Worm (Caenorhabditis elegans) whole organism, L4 larva: ENCODE data around the gene nlp-11.

Experiments used
- D1046.2 ChIP-seq: fragments of 200-800 bp; sonication (Bioruptor generic); IDR thresholded peaks from 2 replicates; pipeline ENCODE4 v1.3.6; 2022; ENCODE audit warnings: missing genetic modification characterization, missing compliant biosample characterization
- F37D6.2 ChIP-seq: sonication (generic microtip); optimal IDR thresholded peaks from 2 replicates; lab custom pipeline; 2016; ENCODE audit warnings: mild to moderate bottlenecking, missing genetic modification characterization, missing compliant biosample characterization
- T20F7.1 ChIP-seq: fragments of 200-800 bp; sonication (Bioruptor generic); optimal IDR thresholded peaks from 2 replicates; lab custom pipeline; 2018; ENCODE audit warnings: mild to moderate bottlenecking, missing genetic modification characterization, missing compliant biosample characterization
- Y105C5A.15 ChIP-seq: fragments of 200-800 bp; sonication (Bioruptor generic); IDR thresholded peaks from 2 replicates; pipeline ENCODE4 v1.3.6; 2022; ENCODE audit warnings: missing genetic modification characterization, missing compliant biosample characterization
- aha-1 ChIP-seq: fragments of 150-350 bp; peaks from one replicate; lab custom pipeline; 2014; ENCODE audit warnings: missing biosample characterization, missing genetic modification characterization
- attf-4 ChIP-seq: sonication (generic microtip); optimal IDR thresholded peaks from 3 replicates; lab custom pipeline; 2017; ENCODE audit warnings: missing biosample characterization, missing genetic modification characterization
- ceh-20 ChIP-seq: fragments of 200-800 bp; sonication (Bioruptor generic); IDR thresholded peaks from 2 replicates; pipeline ENCODE4 v1.3.6; 2022; ENCODE audit warnings: missing genetic modification reagents, missing genetic modification characterization, missing compliant biosample characterization
- ceh-28 ChIP-seq: fragments of 150-350 bp; optimal IDR thresholded peaks from 2 replicates; lab custom pipeline; 2014; ENCODE audit warnings: missing biosample characterization, missing genetic modification reagents, missing genetic modification characterization
- daf-16 ChIP-seq, 3 experiments: sonication (generic microtip); optimal IDR thresholded peaks; 2 replicates each; lab custom pipeline; 2016 to 2017; ENCODE audit warnings: missing genetic modification characterization in 3 of 3, missing genetic modification reagents in 3 of 3, mild to moderate bottlenecking in 2 of 3, missing compliant biosample characterization in 2 of 3, missing biosample characterization in 1 of 3, moderate library complexity in 1 of 3
- daf-19 ChIP-seq: fragments of 200-800 bp; sonication (Bioruptor generic); conservative IDR thresholded peaks from 2 replicates; pipeline ENCODE4 v1.3.6; 2022; ENCODE audit warnings: missing genetic modification characterization, missing compliant biosample characterization
- dmd-6 ChIP-seq: fragments of 200-800 bp; sonication (Bioruptor generic); IDR thresholded peaks from 2 replicates; pipeline ENCODE4 v1.3.6; 2022; ENCODE audit warnings: missing genetic modification reagents, missing genetic modification characterization, missing compliant biosample characterization
- dmd-8 ChIP-seq: fragments of 200-800 bp; sonication (Bioruptor generic); IDR thresholded peaks from 2 replicates; pipeline ENCODE4 v1.3.6; 2022; ENCODE audit warnings: missing genetic modification characterization, missing compliant biosample characterization
- dpl-1 ChIP-seq: fragments of 150-350 bp; optimal IDR thresholded peaks from 2 replicates; lab custom pipeline; 2014; ENCODE audit warnings: missing biosample characterization, missing genetic modification reagents, missing genetic modification characterization
- duxl-1 ChIP-seq: sonication (generic microtip); optimal IDR thresholded peaks from 2 replicates; lab custom pipeline; 2016; ENCODE audit warnings: mild to moderate bottlenecking, missing genetic modification characterization, moderate library complexity, missing compliant biosample characterization; ENCODE audit not compliant: poor library complexity
- dve-1 ChIP-seq: sonication (generic microtip); optimal IDR thresholded peaks from 2 replicates; lab custom pipeline; 2017; ENCODE audit warnings: antibody characterized with exemption, mild to moderate bottlenecking, missing genetic modification characterization, missing compliant biosample characterization; ENCODE audit not compliant: insufficient read depth
- egl-27 ChIP-seq: sonication (generic microtip); optimal IDR thresholded peaks from 3 replicates; lab custom pipeline; 2017; ENCODE audit warnings: missing biosample characterization, missing genetic modification reagents, missing genetic modification characterization
- egl-43 ChIP-seq: fragments of 200-800 bp; sonication (Bioruptor generic); IDR thresholded peaks from 2 replicates; pipeline ENCODE4 v1.3.6; 2022; ENCODE audit warnings: missing genetic modification reagents, missing genetic modification characterization, missing compliant biosample characterization
- gei-8 ChIP-seq: fragments of 200-800 bp; sonication (Bioruptor generic); optimal IDR thresholded peaks from 2 replicates; lab custom pipeline; 2018; ENCODE audit warnings: mild to moderate bottlenecking, missing genetic modification characterization, missing compliant biosample characterization
- hif-1 ChIP-seq, 2 experiments: sonication (generic microtip); optimal IDR thresholded peaks; 2 replicates each; lab custom pipeline; 2016 to 2017; ENCODE audit warnings: missing compliant biosample characterization in 2 of 2, missing genetic modification characterization in 2 of 2, missing genetic modification reagents in 2 of 2, missing genotype in 2 of 2, mild to moderate bottlenecking in 1 of 2
- hlh-11 ChIP-seq: fragments of 200-800 bp; sonication (Bioruptor generic); optimal IDR thresholded peaks from 2 replicates; lab custom pipeline; 2018; ENCODE audit warnings: mild to moderate bottlenecking, missing genetic modification characterization, missing compliant biosample characterization
- lin-13 ChIP-seq: fragments of 150-350 bp; optimal IDR thresholded peaks from 2 replicates; lab custom pipeline; 2014; ENCODE audit warnings: missing biosample characterization, missing genetic modification reagents, missing genetic modification characterization
- lin-15B ChIP-seq: fragments of 150-350 bp; sonication (generic microtip); optimal IDR thresholded peaks from 3 replicates; lab custom pipeline; 2014; ENCODE audit warnings: missing biosample characterization, missing genetic modification characterization
- madf-5 ChIP-seq, 2 experiments: fragments of 200-800 bp; sonication (Bioruptor generic); IDR thresholded peaks; 2 replicates each; pipeline ENCODE4 v1.3.6; 2022; ENCODE audit warnings: missing compliant biosample characterization in 2 of 2, missing genetic modification characterization in 2 of 2
- madf-9 ChIP-seq: fragments of 200-800 bp; sonication (Bioruptor generic); conservative IDR thresholded peaks from 2 replicates; pipeline ENCODE4 v1.3.6; 2022; ENCODE audit warnings: missing genetic modification reagents, missing genetic modification characterization, missing compliant biosample characterization
- mdl-1 ChIP-seq, 2 experiments: fragments of 150-350 bp in 1 of 2; sonication (generic microtip) in 1 of 2; optimal IDR thresholded peaks; 2 replicates each; lab custom pipeline; 2014 to 2017; ENCODE audit warnings: missing biosample characterization in 2 of 2, missing genetic modification characterization in 2 of 2
- mep-1 ChIP-seq: fragments of 150-350 bp; sonication (generic microtip); optimal IDR thresholded peaks from 3 replicates; lab custom pipeline; 2014; ENCODE audit warnings: missing biosample characterization, missing genetic modification characterization
- mes-2 ChIP-seq: sonication (generic microtip); optimal IDR thresholded peaks from 2 replicates; lab custom pipeline; 2016; ENCODE audit warnings: missing genotype, mild to moderate bottlenecking, missing genetic modification characterization, missing compliant biosample characterization; ENCODE audit not compliant: poor library complexity, severe bottlenecking
- mxl-3 ChIP-seq: fragments of 200-800 bp; sonication (Bioruptor generic); optimal IDR thresholded peaks from 2 replicates; lab custom pipeline; 2018; ENCODE audit warnings: mild to moderate bottlenecking, missing genetic modification characterization, missing compliant biosample characterization
- nhr-102 ChIP-seq: sonication (generic microtip); optimal IDR thresholded peaks from 2 replicates; lab custom pipeline; 2016; ENCODE audit warnings: mild to moderate bottlenecking, missing genetic modification characterization, moderate library complexity, missing compliant biosample characterization
- nhr-11 ChIP-seq: fragments of 150-350 bp; optimal IDR thresholded peaks from 2 replicates; lab custom pipeline; 2014; ENCODE audit warnings: missing biosample characterization, missing genetic modification characterization
- nhr-237 ChIP-seq: sonication (generic microtip); optimal IDR thresholded peaks from 2 replicates; lab custom pipeline; 2017; ENCODE audit warnings: missing biosample characterization, missing genetic modification characterization
- nhr-28 ChIP-seq: fragments of 150-350 bp; optimal IDR thresholded peaks from 2 replicates; lab custom pipeline; 2014; ENCODE audit warnings: missing biosample characterization, missing genetic modification characterization
- nhr-42 ChIP-seq: fragments of 200-800 bp; sonication (Bioruptor generic); IDR thresholded peaks from 2 replicates; pipeline ENCODE4 v1.3.6; 2022; ENCODE audit warnings: missing genetic modification characterization, missing compliant biosample characterization
- nhr-48 ChIP-seq: sonication (generic microtip); optimal IDR thresholded peaks from 2 replicates; lab custom pipeline; 2016; ENCODE audit warnings: mild to moderate bottlenecking, missing genetic modification characterization, missing compliant biosample characterization
- php-3 ChIP-seq: fragments of 200-800 bp; sonication (Bioruptor generic); IDR thresholded peaks from 2 replicates; pipeline ENCODE4 v1.3.6; 2022; ENCODE audit warnings: missing genetic modification reagents, missing genetic modification characterization, missing compliant biosample characterization
- pqm-1 ChIP-seq: sonication (generic microtip); optimal IDR thresholded peaks from 2 replicates; lab custom pipeline; 2017; ENCODE audit warnings: missing biosample characterization, missing genetic modification characterization
- saeg-2 ChIP-seq: fragments of 200-800 bp; sonication (Bioruptor generic); IDR thresholded peaks from 2 replicates; pipeline ENCODE4 v1.3.6; 2022; ENCODE audit warnings: missing genetic modification reagents, missing genetic modification characterization, missing compliant biosample characterization
- skn-1 ChIP-seq: fragments of 150-350 bp; optimal IDR thresholded peaks from 2 replicates; lab custom pipeline; 2014; ENCODE audit warnings: missing biosample characterization, missing genetic modification characterization
- unc-39 ChIP-seq: sonication (generic microtip); optimal IDR thresholded peaks from 2 replicates; lab custom pipeline; 2017; ENCODE audit warnings: missing biosample characterization, missing genetic modification characterization
- unc-62 ChIP-seq, 3 experiments: fragments of 150-350 bp in 1 of 3; sonication (generic microtip); optimal IDR thresholded peaks in 2 of 3; peaks in 1 of 3; 1 replicate in 1 of 3; 2 replicates in 2 of 3; lab custom pipeline; 2014 to 2017; ENCODE audit warnings: missing biosample characterization in 3 of 3, missing genetic modification characterization in 3 of 3, missing genetic modification reagents in 3 of 3, missing genotype in 1 of 3
- zag-1 ChIP-seq: fragments of 150-350 bp; optimal IDR thresholded peaks from 2 replicates; lab custom pipeline; 2014; ENCODE audit warnings: missing biosample characterization, missing genetic modification characterization
- zfp-2 ChIP-seq: sonication (generic microtip); optimal IDR thresholded peaks from 2 replicates; lab custom pipeline; 2016; ENCODE audit warnings: mild to moderate bottlenecking, missing genetic modification characterization, missing compliant biosample characterization
- ztf-11 ChIP-seq: fragments of 150-350 bp; optimal IDR thresholded peaks from 2 replicates; lab custom pipeline; 2014; ENCODE audit warnings: missing biosample characterization, missing genetic modification characterization

Gene nlp-11

DNA sequence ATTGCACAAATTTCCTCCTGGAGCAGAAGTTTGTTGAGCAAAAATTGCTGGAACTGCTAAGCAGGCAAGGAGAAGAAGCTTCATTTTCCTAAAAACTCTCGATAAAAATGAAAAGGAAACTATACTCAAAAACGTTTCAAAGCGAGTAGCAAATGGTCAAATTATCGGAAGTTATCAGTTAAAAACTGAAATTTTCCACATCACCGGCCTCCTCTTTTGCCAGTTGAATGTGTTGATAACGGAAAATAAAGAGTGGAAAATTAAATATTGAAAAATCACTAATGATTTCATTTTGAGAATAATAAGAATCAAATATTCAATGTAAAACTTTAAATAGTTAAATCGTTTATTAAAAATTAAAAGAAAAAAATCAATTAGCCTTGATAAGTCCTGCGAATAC, 32.8 kb downstream of the nlp-11 start, which contains the start of gene ZK1320.2:
Gene ZK1320.2 (minus strand): TSS at position 88 of the 400 bp plus-strand sequence.
- no peak for TF ChIP-seq ztf-11 (tag; lab: Kevin White, UChicago)
- peak; percentile 17 for TF ChIP-seq dve-1 (tag; lab: Kevin White, UChicago)
- peak; percentile 55 for TF ChIP-seq nhr-28
- TF ChIP-seq daf-16 (GFP tag; optimal IDR thresholded peaks at IDR 0.05; lab: Kevin White, UChicago), result no peak
- TF ChIP-seq daf-16 (tag; optimal IDR thresholded peaks at IDR 0.05; lab: Kevin White, UChicago), result peak; percentile 43
- peak; percentile 48; the same call in 1 of the 2 replicates for TF ChIP-seq dmd-6 (GFP tag; lab: Robert Waterston, UW)
- TF ChIP-seq pqm-1 (tag; lab: Kevin White, UChicago), result peak; percentile 69
- TF ChIP-seq ceh-20 (GFP tag; lab: Robert Waterston, UW), result no peak

ce11 chrII:9656210-9656755, 35.5 kb downstream of the nlp-11 start, which contains the start of gene gstk-1:
Gene gstk-1 (plus strand): TSS chrII:9656705.
- TF ChIP-seq duxl-1 (tag; lab: Kevin White, UChicago) (no peak), daf-19 (no peak), madf-9 (GFP tag; lab: Robert Waterston, UW) (no peak), dve-1 (tag; lab: Kevin White, UChicago) (peak; percentile 58), hlh-11 (peak; percentile 68), dpl-1 (GFP tag; lab: Kevin White, UChicago) (no peak), ceh-28 (tag; lab: Kevin White, UChicago) (no peak), D1046.2 (GFP tag; lab: Robert Waterston, UW) (no peak), skn-1 (tag; lab: Kevin White, UChicago) (no peak), T20F7.1 (GFP tag; lab: Kevin White, UChicago) (peak; percentile 16), php-3 (GFP tag; lab: Robert Waterston, UW) (peak; percentile 55; the same call in 1 of the 2 replicates), nhr-11 (tag; lab: Kevin White, UChicago) (no peak), ceh-20 (GFP tag; lab: Robert Waterston, UW) (peak; percentile 47; the same call in 1 of the 2 replicates), madf-5 (GFP tag; IDR thresholded peaks at IDR 0.05; lab: Robert Waterston, UW) (no peak), aha-1 (tag; lab: Kevin White, UChicago) (peak; percentile 2), nhr-237 (tag; lab: Kevin White, UChicago) (no peak), nhr-42 (no peak), nhr-102 (tag; lab: Kevin White, UChicago) (peak; percentile 36), gei-8 (no peak), lin-13 (GFP tag; lab: Kevin White, UChicago) (peak; percentile 84), dmd-6 (GFP tag; lab: Robert Waterston, UW) (peak; percentile 90), attf-4 (tag; lab: Kevin White, UChicago) (no peak), ztf-11 (tag; lab: Kevin White, UChicago) (no peak), egl-43 (GFP tag; lab: Robert Waterston, UW) (no peak), unc-62 (GFP tag; optimal IDR thresholded peaks at IDR 0.05 in 1 of 2; lab: Kevin White, UChicago) (peak in 1 of 2 experiments; percentile 3), unc-62 (tag; optimal IDR thresholded peaks at IDR 0.05; lab: Kevin White, UChicago) (no peak), daf-16 (GFP tag; optimal IDR thresholded peaks at IDR 0.05; lab: Kevin White, UChicago) (no peak), daf-16 (tag; optimal IDR thresholded peaks at IDR 0.05; lab: Kevin White, UChicago) (peak; percentile 65), mep-1 (peak; percentile 30), zag-1 (tag; lab: Kevin White, UChicago) (no peak), dmd-8 (GFP tag; lab: Robert Waterston, UW) (0 out of 2 replicates have a peak, but pooled peaks have one; percentile 25), Y105C5A.15 (GFP tag; lab: Robert Waterston, UW) (no peak), nhr-28 (peak; percentile 62), saeg-2 (GFP tag; lab: Robert Waterston, UW) (no peak), mxl-3 (GFP tag; lab: Kevin White, UChicago) (peak; percentile 98), zfp-2 (tag; lab: Kevin White, UChicago) (no peak), hif-1 (tag; optimal IDR thresholded peaks at IDR 0.05; lab: Kevin White, UChicago) (no peak), egl-27 (tag; lab: Kevin White, UChicago) (no peak), lin-15B (no peak), nhr-48 (tag; lab: Kevin White, UChicago) (peak; percentile 67), pqm-1 (tag; lab: Kevin White, UChicago) (peak; percentile 22), unc-39 (tag; lab: Kevin White, UChicago) (no peak), mes-2 (no peak), F37D6.2 (tag; lab: Kevin White, UChicago) (no peak), mdl-1 (tag; optimal IDR thresholded peaks at IDR 0.05; lab: Kevin White, UChicago) (peak in 1 of 2 experiments; percentile 60)
